Worm (Caenorhabditis elegans) whole organism, L3 larva: ENCODE data around the gene srb-17.

Source experiments
- R02D3.7 ChIP-seq: fragments of 150-350 bp; optimal IDR thresholded peaks from 2 replicates; lab custom pipeline; 2014; ENCODE audit warnings: missing biosample characterization, missing genetic modification characterization
- ceh-82 ChIP-seq: fragments of 150-350 bp; optimal IDR thresholded peaks from 2 replicates; lab custom pipeline; 2014; ENCODE audit warnings: missing biosample characterization, missing genetic modification characterization
- mml-1 ChIP-seq: fragments of 150-350 bp; sonication (generic microtip); optimal IDR thresholded peaks from 3 replicates; lab custom pipeline; 2014; ENCODE audit warnings: missing biosample characterization, missing genetic modification characterization
- nhr-12 ChIP-seq: fragments of 150-350 bp; optimal IDR thresholded peaks from 2 replicates; lab custom pipeline; 2014; ENCODE audit warnings: missing biosample characterization, missing genetic modification characterization
- nhr-43 ChIP-seq: sonication (generic microtip); optimal IDR thresholded peaks from 2 replicates; lab custom pipeline; 2016; ENCODE audit warnings: mild to moderate bottlenecking, missing genetic modification characterization, missing compliant biosample characterization; ENCODE audit not compliant: poor library complexity, severe bottlenecking
- unc-39 ChIP-seq: sonication (generic microtip); optimal IDR thresholded peaks from 4 replicates; lab custom pipeline; 2017; ENCODE audit warnings: missing biosample characterization, missing genetic modification characterization
- ztf-4 ChIP-seq: fragments of 150-350 bp; optimal IDR thresholded peaks from 2 replicates; lab custom pipeline; 2014; ENCODE audit warnings: missing biosample characterization, missing genetic modification characterization

- no peak for TF ChIP-seq nhr-43 (tag; lab: Kevin White, UChicago)
- no peak for TF ChIP-seq R02D3.7 (tag; lab: Kevin White, UChicago)
- TF ChIP-seq ceh-82 = no peak
- no peak for TF ChIP-seq unc-39
- TF ChIP-seq mml-1 (tag; lab: Kevin White, UChicago) = no peak
- TF ChIP-seq ztf-4 (tag; lab: Kevin White, UChicago) = no peak
- no peak for TF ChIP-seq nhr-12
Measured at ce11 chrIV:10438901-10439300, 18.1 kb downstream of the srb-17 start, which contains the start of gene F13B12.3.
